Worm (Caenorhabditis elegans) whole organism, mixed stage, embryonic: ENCODE results near the gene gcy-1.

Source experiments
- bed-3 ChIP-seq: fragments of 200-800 bp; sonication (Bioruptor generic); optimal IDR thresholded peaks from 3 replicates; lab custom pipeline; 2018; ENCODE audit warnings: mild to moderate bottlenecking, missing genetic modification characterization, moderate library complexity, missing compliant biosample characterization
- blmp-1 ChIP-seq: fragments of 150-350 bp; optimal IDR thresholded peaks from 2 replicates; lab custom pipeline; 2014; ENCODE audit warnings: missing biosample characterization, missing genetic modification characterization
- ceh-39 ChIP-seq: fragments of 150-350 bp; optimal IDR thresholded peaks from 2 replicates; lab custom pipeline; 2014; ENCODE audit warnings: missing biosample characterization, missing genetic modification characterization
- ceh-43 ChIP-seq: fragments of 200-800 bp; sonication (Bioruptor generic); optimal IDR thresholded peaks from 2 replicates; lab custom pipeline; 2018; ENCODE audit warnings: mild to moderate bottlenecking, missing genetic modification characterization, moderate library complexity, missing compliant biosample characterization
- ceh-83 ChIP-seq: fragments of 200-800 bp; sonication (Bioruptor generic); optimal IDR thresholded peaks from 2 replicates; lab custom pipeline; 2018; ENCODE audit warnings: mild to moderate bottlenecking, missing genetic modification characterization, missing compliant biosample characterization
- ces-1 ChIP-seq: fragments of 150-350 bp; optimal IDR thresholded peaks from 2 replicates; lab custom pipeline; 2014; ENCODE audit warnings: missing biosample characterization, missing genetic modification reagents, missing genetic modification characterization
- cnd-1 ChIP-seq: fragments of 200-800 bp; sonication (Bioruptor generic); optimal IDR thresholded peaks from 2 replicates; lab custom pipeline; 2018; ENCODE audit warnings: mild to moderate bottlenecking, missing genetic modification characterization, missing compliant biosample characterization
- drap-1 ChIP-seq: fragments of 200-800 bp; sonication (Bioruptor generic); optimal IDR thresholded peaks from 3 replicates; lab custom pipeline; 2018; ENCODE audit warnings: mild to moderate bottlenecking, missing genetic modification characterization, missing compliant biosample characterization
- elt-1 ChIP-seq: sonication (generic microtip); optimal IDR thresholded peaks from 2 replicates; lab custom pipeline; 2017; ENCODE audit warnings: missing genetic modification characterization, mild to moderate bottlenecking, missing compliant biosample characterization, antibody characterized with exemption, moderate library complexity, borderline replicate concordance; ENCODE audit not compliant: insufficient read depth
- elt-3 ChIP-seq: fragments of 150-350 bp; optimal IDR thresholded peaks from 2 replicates; lab custom pipeline; 2014; ENCODE audit warnings: missing biosample characterization, missing genetic modification characterization
- flh-1 ChIP-seq: fragments of 200-800 bp; sonication (Bioruptor generic); optimal IDR thresholded peaks from 2 replicates; lab custom pipeline; 2018; ENCODE audit warnings: mild to moderate bottlenecking, missing genetic modification characterization, moderate library complexity, missing compliant biosample characterization
- ham-2 ChIP-seq: fragments of 200-800 bp; sonication (Bioruptor generic); optimal IDR thresholded peaks from 2 replicates; lab custom pipeline; 2018; ENCODE audit warnings: mild to moderate bottlenecking, missing genetic modification characterization, missing compliant biosample characterization
- hlh-1 ChIP-seq: fragments of 150-350 bp; optimal IDR thresholded peaks from 2 replicates; lab custom pipeline; 2014; ENCODE audit warnings: missing biosample characterization, missing genetic modification reagents, missing genetic modification characterization
- lin-13 ChIP-seq: fragments of 150-350 bp; optimal IDR thresholded peaks from 2 replicates; lab custom pipeline; 2014; ENCODE audit warnings: missing biosample characterization, missing genetic modification characterization
- lin-32 ChIP-seq: fragments of 200-800 bp; sonication (Bioruptor generic); optimal IDR thresholded peaks from 2 replicates; lab custom pipeline; 2018; ENCODE audit warnings: mild to moderate bottlenecking, missing genetic modification characterization, missing compliant biosample characterization
- lsy-2 ChIP-seq: fragments of 150-350 bp; optimal IDR thresholded peaks from 2 replicates; lab custom pipeline; 2014; ENCODE audit warnings: missing biosample characterization, missing genetic modification characterization
- mep-1 ChIP-seq: fragments of 150-350 bp; optimal IDR thresholded peaks from 2 replicates; lab custom pipeline; 2017; ENCODE audit warnings: missing biosample characterization, missing genetic modification reagents, missing genetic modification characterization, inconsistent platforms
- nhr-12 ChIP-seq: fragments of 150-350 bp; optimal IDR thresholded peaks from 2 replicates; lab custom pipeline; 2014; ENCODE audit warnings: missing biosample characterization, missing genetic modification characterization
- nhr-2 ChIP-seq: fragments of 150-350 bp; optimal IDR thresholded peaks from 2 replicates; lab custom pipeline; 2014; ENCODE audit warnings: missing biosample characterization, missing genetic modification characterization
- nhr-237 ChIP-seq: fragments of 150-350 bp; optimal IDR thresholded peaks from 2 replicates; lab custom pipeline; 2014; ENCODE audit warnings: missing biosample characterization, missing genetic modification characterization
- nhr-28 ChIP-seq: fragments of 150-350 bp; optimal IDR thresholded peaks from 2 replicates; lab custom pipeline; 2014; ENCODE audit warnings: missing biosample characterization, missing genetic modification characterization
- nhr-76 ChIP-seq: sonication (generic microtip); optimal IDR thresholded peaks from 2 replicates; lab custom pipeline; 2017; ENCODE audit warnings: missing biosample characterization, missing genetic modification characterization
- pha-4 ChIP-seq: fragments of 150-350 bp; optimal IDR thresholded peaks from 2 replicates; lab custom pipeline; 2018; ENCODE audit warnings: missing biosample characterization, missing genetic modification reagents, missing genetic modification characterization
- sptf-1 ChIP-seq: sonication (generic microtip); optimal IDR thresholded peaks from 2 replicates; lab custom pipeline; 2017; ENCODE audit warnings: mild to moderate bottlenecking, missing genetic modification characterization, moderate library complexity, missing compliant biosample characterization
- tbx-8 ChIP-seq: fragments of 200-800 bp; sonication (Bioruptor generic); optimal IDR thresholded peaks from 2 replicates; lab custom pipeline; 2018; ENCODE audit warnings: mild to moderate bottlenecking, missing genetic modification characterization, moderate library complexity, missing compliant biosample characterization
- unc-39 ChIP-seq: fragments of 150-350 bp; optimal IDR thresholded peaks from 2 replicates; lab custom pipeline; 2014; ENCODE audit warnings: missing biosample characterization, missing genetic modification characterization
- unc-62 ChIP-seq: fragments of 150-350 bp; optimal IDR thresholded peaks from 2 replicates; lab custom pipeline; 2014; ENCODE audit warnings: missing biosample characterization, missing genetic modification reagents, missing genetic modification characterization
- zip-8 ChIP-seq: fragments of 150-350 bp; optimal IDR thresholded peaks from 2 replicates; lab custom pipeline; 2014; ENCODE audit warnings: missing biosample characterization, missing genetic modification characterization
- ztf-11 ChIP-seq: fragments of 150-350 bp; optimal IDR thresholded peaks from 2 replicates; lab custom pipeline; 2014; ENCODE audit warnings: missing biosample characterization, missing genetic modification characterization

gcy-1 gene

DNA sequence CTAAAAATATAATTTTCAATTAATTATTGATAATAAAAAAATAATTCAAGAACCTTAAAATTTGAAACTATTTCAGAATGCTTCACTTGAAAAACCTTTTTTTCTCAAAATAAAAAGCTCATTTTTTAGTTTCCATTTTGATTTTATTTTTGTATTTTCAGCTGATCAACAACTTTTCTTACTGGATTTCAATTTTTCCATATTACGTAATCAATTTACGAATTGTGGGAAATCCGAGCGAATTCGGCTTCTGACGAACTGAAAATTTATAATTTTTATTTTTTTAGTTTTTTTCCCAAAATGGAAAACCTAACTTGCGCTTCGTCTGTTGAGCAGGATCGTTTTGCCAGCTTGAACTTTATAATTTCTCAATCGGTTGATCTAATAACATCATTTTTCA, 20.7 kb upstream of the gcy-1 start, which contains the start of gene sra-8:
Gene sra-8 (plus strand): TSS at position 301 of the 400 bp plus-strand sequence.
- no peak for TF ChIP-seq ceh-39
- peak; percentile 51 for TF ChIP-seq zip-8 (tag; lab: Kevin White, UChicago)

ce11 chrII:9532011-9532410, 15.3 kb upstream of the gcy-1 start, which contains the start of gene sra-9:
TSS of gene sra-9 (plus strand) at chrII:9532311.
- no peak for TF ChIP-seq ztf-11 (tag; lab: Kevin White, UChicago)
- no peak for TF ChIP-seq ceh-39
- TF ChIP-seq lin-32 (GFP tag; lab: Kevin White, UChicago) = no peak
- no peak for TF ChIP-seq nhr-12 (tag; lab: Kevin White, UChicago)
- TF ChIP-seq flh-1 (GFP tag; lab: Kevin White, UChicago) = no peak
- TF ChIP-seq blmp-1 = no peak
- no peak for TF ChIP-seq drap-1 (GFP tag; lab: Kevin White, UChicago)

ce11 chrII:9528480-9528879, 11.7 kb upstream of the gcy-1 start, which contains the start of gene sra-2:
TSS of gene sra-2 (plus strand) at chrII:9528780.
- TF ChIP-seq blmp-1 = no peak
- no peak for TF ChIP-seq lsy-2 (tag; lab: Kevin White, UChicago)
- TF ChIP-seq elt-1 = no peak
- no peak for TF ChIP-seq lin-32 (GFP tag; lab: Kevin White, UChicago)
- no peak for TF ChIP-seq drap-1 (GFP tag; lab: Kevin White, UChicago)
- no peak for TF ChIP-seq unc-62 (GFP tag; lab: Kevin White, UChicago)
- no peak for TF ChIP-seq elt-3
- TF ChIP-seq ceh-43 (GFP tag; lab: Kevin White, UChicago) = no peak
- TF ChIP-seq unc-39 = no peak
- no peak for TF ChIP-seq ces-1
- no peak for TF ChIP-seq nhr-12 (tag; lab: Kevin White, UChicago)
- TF ChIP-seq ceh-39 = no peak

- TF ChIP-seq ham-2 (GFP tag; lab: Kevin White, UChicago) = no peak
- no peak for TF ChIP-seq pha-4
- TF ChIP-seq sptf-1 = no peak
- no peak for TF ChIP-seq ceh-39
- TF ChIP-seq ceh-83 = no peak
These were observed 6.9 kb upstream of the gcy-1 start, which contains the start of gene mex-6 for ce11 chrII:9523539-9524224. TSS of gene mex-6 (plus strand) at chrII:9524174.

DNA sequence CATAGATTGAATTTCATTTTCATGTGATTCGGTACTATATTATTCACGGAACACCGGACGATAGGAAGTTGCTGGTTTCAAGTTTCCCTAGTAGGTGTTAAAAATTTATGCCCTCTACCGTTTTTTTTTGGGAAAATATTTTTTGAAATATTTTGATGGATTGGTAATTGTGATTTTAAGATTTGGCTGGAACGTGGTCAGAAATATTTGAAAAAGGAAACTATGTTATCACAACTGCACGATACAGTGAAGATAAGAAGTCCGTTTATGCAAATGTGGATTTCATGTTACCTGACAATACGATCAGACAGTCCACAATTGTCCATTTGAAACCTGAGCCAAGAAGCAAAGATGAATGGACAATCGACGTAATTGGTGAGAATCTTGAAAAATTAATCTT, 6.2 kb upstream of the gcy-1 start, which contains the start of gene AH6.17:
Gene AH6.17 (plus strand): TSS at position 185 of the 400 bp plus-strand sequence.
- TF ChIP-seq unc-39 = no peak
- no peak for TF ChIP-seq cnd-1 (tag; lab: Kevin White, UChicago)
- no peak for TF ChIP-seq nhr-76 (tag; lab: Kevin White, UChicago)
- TF ChIP-seq elt-3 = no peak
- no peak for TF ChIP-seq ham-2 (GFP tag; lab: Kevin White, UChicago)
- no peak for TF ChIP-seq tbx-8 (GFP tag; lab: Kevin White, UChicago)

DNA sequence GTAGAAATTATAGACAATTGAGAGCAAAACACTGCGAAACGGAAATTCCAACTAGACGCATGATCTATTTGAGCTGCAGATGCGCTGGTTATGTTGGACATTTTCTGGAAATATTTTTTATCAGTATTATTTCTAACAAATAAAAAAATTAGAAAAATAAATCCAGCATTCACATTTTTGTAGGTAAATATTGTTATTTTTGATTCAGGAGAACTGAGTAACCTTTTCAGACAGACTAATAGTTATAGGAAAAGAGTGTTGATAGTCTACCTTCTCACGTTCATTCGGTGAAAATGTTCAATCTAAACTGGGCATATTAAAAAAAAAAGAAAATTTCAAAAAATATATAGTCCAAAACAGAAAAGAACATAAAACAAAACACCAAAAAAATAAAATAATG, 4.8 kb upstream of the gcy-1 start, which contains the start of gene sra-1:
Gene sra-1 (minus strand): TSS at position 101 of the 400 bp plus-strand sequence.
- TF ChIP-seq nhr-76 (tag; lab: Kevin White, UChicago) (no peak), nhr-237 (no peak), ham-2 (GFP tag; lab: Kevin White, UChicago) (no peak), sptf-1 (no peak), tbx-8 (GFP tag; lab: Kevin White, UChicago) (no peak), bed-3 (GFP tag; lab: Kevin White, UChicago) (no peak), nhr-2 (tag; lab: Kevin White, UChicago) (no peak), mep-1 (no peak), nhr-12 (tag; lab: Kevin White, UChicago) (no peak), elt-1 (no peak), lin-32 (GFP tag; lab: Kevin White, UChicago) (no peak), hlh-1 (tag; lab: Kevin White, UChicago) (no peak), unc-39 (no peak)

ce11 chrII:9518781-9519180, 2.0 kb upstream of the gcy-1 start, which contains the start of the genes sfxn-1.1 and AH6.3:
TSS of gene sfxn-1.1 (minus strand) at chrII:9518881.
TSS of gene AH6.3 (plus strand) at chrII:9519055.
- TF ChIP-seq nhr-2 (tag; lab: Kevin White, UChicago) = no peak
- TF ChIP-seq nhr-28 (tag; lab: Kevin White, UChicago) = no peak
- no peak for TF ChIP-seq flh-1 (GFP tag; lab: Kevin White, UChicago)
- no peak for TF ChIP-seq lin-13 (tag; lab: Kevin White, UChicago)
- no peak for TF ChIP-seq hlh-1 (tag; lab: Kevin White, UChicago)
- TF ChIP-seq lsy-2 (tag; lab: Kevin White, UChicago) = no peak
- TF ChIP-seq sptf-1 = no peak
- no peak for TF ChIP-seq ceh-43 (GFP tag; lab: Kevin White, UChicago)
- TF ChIP-seq drap-1 (GFP tag; lab: Kevin White, UChicago) = no peak
- TF ChIP-seq nhr-76 (tag; lab: Kevin White, UChicago) = no peak
- TF ChIP-seq cnd-1 (tag; lab: Kevin White, UChicago) = no peak
